Fruit fly (Drosophila melanogaster) whole organism: ENCODE results near the gene CG42450.

ENCODE experiments used
- CG8478 ChIP-seq: fragments of >200 bp; optimal IDR thresholded peaks from 2 replicates; lab custom pipeline; 2018; ENCODE audit warnings: inconsistent platforms
- Dll ChIP-seq: fragments of >200 bp; optimal IDR thresholded peaks from 2 replicates; lab custom pipeline; 2017
- EcR ChIP-seq, 2 experiments: fragments of >200 bp; optimal IDR thresholded peaks; 2 replicates each; lab custom pipeline; 2017; ENCODE audit warnings: missing biosample characterization in 2 of 2, missing genetic modification characterization in 2 of 2, missing genetic modification reagents in 2 of 2
- pan ChIP-seq: fragments of >200 bp; optimal IDR thresholded peaks from 2 replicates; lab custom pipeline; 2017
- psq ChIP-seq: fragments of >200 bp; optimal IDR thresholded peaks from 2 replicates; lab custom pipeline; 2017
- usp ChIP-seq: fragments of >200 bp; optimal IDR thresholded peaks from 2 replicates; lab custom pipeline; 2017; ENCODE audit warnings: missing biosample characterization, missing genetic modification characterization, mixed read lengths

CG42450 gene

DNA sequence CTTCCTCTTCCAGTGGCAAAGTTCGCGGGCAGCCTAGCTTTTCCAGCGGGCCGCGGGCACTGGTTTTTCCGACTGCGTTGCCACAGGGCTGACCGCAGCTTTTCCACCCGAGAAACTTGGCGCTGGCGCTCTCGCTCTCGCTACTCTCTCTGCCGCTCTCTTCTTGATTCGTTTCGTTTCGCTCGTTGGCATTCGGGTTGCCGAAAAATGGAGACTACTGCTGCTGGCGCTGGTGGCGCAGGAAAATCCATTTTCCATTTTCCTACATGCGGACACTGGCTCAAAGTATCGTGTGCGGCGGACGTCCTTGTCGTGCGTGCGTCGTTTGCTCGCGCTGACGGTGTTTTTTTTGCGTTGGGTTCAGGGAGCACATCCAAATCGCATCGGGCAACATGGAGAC, at the start of gene CG42450:
TSS of gene CG42450 (plus strand) at position 249 of the 400 bp plus-strand sequence.
- TF ChIP-seq pan (lab: Kevin White, UChicago): no peak
- TF ChIP-seq psq (lab: Kevin White, UChicago): no peak
- no peak for TF ChIP-seq CG8478
- TF ChIP-seq EcR (GFP tag; optimal IDR thresholded peaks at IDR 0.05; lab: Kevin White, UChicago): no peak
- TF ChIP-seq Dll: no peak
- TF ChIP-seq usp: no peak

DNA sequence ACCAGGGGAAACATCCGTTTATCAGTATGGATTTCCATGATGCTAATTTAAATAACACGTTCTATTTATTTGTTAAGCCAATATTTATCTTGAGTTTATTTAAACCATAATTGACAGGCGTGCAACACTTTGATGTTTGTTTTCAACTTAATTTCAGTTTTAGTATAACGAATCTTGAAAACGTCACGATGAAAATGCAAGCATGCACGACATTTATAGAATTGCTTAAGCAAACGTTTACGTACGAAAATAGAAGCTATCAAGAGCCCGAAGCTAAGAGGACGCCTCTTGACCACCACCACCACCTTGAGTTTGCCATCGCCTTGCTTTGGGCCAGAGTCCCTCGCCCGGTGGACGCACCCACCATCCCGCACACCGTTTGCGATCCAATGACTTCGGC, 41.7 kb upstream of the CG42450 start:
- TF ChIP-seq pan (lab: Kevin White, UChicago) (no peak), psq (lab: Kevin White, UChicago) (no peak), EcR (GFP tag; optimal IDR thresholded peaks at IDR 0.05; lab: Kevin White, UChicago) (no peak), Dll (no peak), CG8478 (no peak)

DNA sequence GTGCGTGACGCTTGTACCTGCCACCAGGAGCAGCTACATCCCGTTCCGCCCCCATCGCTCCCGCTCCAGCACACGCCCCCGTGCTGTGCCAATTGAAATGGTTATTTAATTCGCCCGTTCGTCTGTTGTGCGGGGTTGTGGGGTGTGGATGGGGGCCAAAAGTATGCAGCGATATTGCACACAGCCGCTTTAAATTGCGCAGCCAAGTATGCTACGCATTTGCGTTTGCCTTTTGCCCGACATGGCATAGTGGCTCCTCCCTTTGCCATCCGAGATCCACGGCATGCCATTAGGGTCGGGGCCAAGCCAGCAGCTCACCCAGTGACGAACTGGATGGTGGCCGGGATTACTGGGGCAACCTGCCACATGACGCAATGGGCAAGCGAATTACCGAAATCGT, 41.1 kb upstream of the CG42450 start:
- TF ChIP-seq CG8478: no peak
- TF ChIP-seq usp: no peak
- TF ChIP-seq psq (lab: Kevin White, UChicago): no peak
- TF ChIP-seq EcR (GFP tag; optimal IDR thresholded peaks at IDR 0.05; lab: Kevin White, UChicago): no peak
- TF ChIP-seq Dll: no peak
- no peak for TF ChIP-seq pan (lab: Kevin White, UChicago)

DNA sequence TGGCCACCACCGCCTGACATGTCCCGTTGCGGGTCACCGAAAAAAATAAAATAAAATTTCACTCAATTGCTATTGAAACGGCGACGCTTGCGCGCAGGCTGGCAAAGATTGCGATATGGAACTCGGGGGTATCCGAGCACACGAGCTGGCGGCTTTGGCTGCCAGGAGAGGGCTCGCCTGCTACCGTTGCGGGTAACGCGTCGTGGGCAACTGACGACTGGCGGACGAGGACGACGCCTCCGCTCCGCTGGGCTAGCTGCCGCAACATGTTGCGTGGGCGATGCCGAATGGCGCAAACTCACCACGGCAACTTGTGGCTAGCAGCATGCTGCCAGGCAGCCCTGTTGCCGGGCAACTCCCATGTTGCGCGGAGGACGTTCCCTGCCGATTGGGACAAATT, 39.3 kb upstream of the CG42450 start, which contains the start of gene CCKLR-17D3:
TSS of gene CCKLR-17D3 (minus strand) at position 211 of the 400 bp plus-strand sequence.
- TF ChIP-seq usp (no peak), pan (lab: Kevin White, UChicago) (no peak), psq (lab: Kevin White, UChicago) (no peak), EcR (GFP tag; optimal IDR thresholded peaks at IDR 0.05; lab: Kevin White, UChicago) (no peak), CG8478 (no peak), Dll (no peak)

DNA sequence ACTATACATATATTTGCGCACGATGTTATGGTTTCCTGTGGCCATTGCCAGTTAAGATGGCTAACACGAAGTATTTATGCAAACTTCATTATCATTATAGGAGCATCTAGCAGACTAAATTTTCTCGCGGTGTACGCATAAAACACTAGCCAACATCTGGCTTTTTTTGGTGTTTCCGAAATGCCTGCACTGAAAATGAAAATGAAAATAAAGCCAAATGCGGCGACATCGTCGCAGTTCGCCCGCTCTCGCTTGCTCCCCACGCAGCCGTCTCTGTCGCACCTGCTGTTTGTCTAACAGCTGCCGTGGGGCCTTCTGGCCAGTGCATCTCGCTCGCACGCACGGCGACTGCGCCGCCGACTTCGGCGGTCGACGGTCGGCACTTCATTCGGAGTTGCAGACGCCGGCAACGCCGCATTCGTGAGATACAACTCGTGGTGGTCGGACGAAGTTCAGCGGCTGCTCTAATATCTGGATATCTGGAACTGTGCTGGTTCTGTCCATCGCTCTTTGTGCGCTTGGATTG, 38.2 kb upstream of the CG42450 start, which contains the start of gene CG6891:
TSS of gene CG6891 (plus strand) at position 411 of the 526 bp plus-strand sequence.
- TF ChIP-seq psq (lab: Kevin White, UChicago) (no peak), usp (no peak), Dll (no peak), EcR (GFP tag; optimal IDR thresholded peaks at IDR 0.05; lab: Kevin White, UChicago) (no peak), pan (lab: Kevin White, UChicago) (no peak), CG8478 (no peak)

DNA sequence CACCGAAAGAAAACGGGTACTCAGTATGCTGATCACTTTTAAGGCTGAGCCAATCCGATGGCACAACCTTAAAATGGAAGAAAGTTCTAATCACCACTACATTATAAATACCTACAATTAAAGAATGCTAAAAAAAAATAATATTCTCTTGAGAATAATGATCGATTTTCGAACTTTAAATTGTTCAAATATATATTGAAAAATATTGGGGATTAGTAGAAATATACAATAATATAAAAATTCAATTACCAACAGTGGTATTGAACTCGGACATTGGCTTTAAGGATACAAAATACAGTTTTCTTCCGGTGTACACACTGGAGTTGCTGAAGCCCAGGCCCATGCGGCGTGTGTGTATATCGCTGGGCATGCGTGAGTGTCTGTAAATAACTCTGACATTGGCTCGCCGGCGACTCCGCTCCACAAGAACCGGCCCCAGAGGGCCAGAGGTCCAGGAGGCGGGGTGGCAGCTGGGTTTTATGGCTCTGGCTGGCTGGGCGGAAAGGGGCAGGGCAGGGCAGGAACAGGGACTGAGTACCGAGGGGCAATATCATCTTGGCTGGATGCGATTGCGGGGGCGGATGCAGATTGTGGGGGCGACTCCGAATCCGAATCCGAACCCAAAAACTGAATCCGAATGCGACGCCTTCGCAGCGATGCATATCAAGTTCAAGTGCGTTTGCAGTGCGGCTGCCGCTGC, 37.1 kb upstream of the CG42450 start:
- TF ChIP-seq EcR (GFP tag; optimal IDR thresholded peaks at IDR 0.05; lab: Kevin White, UChicago) (no peak), CG8478 (no peak), usp (no peak), pan (lab: Kevin White, UChicago) (no peak)

DNA sequence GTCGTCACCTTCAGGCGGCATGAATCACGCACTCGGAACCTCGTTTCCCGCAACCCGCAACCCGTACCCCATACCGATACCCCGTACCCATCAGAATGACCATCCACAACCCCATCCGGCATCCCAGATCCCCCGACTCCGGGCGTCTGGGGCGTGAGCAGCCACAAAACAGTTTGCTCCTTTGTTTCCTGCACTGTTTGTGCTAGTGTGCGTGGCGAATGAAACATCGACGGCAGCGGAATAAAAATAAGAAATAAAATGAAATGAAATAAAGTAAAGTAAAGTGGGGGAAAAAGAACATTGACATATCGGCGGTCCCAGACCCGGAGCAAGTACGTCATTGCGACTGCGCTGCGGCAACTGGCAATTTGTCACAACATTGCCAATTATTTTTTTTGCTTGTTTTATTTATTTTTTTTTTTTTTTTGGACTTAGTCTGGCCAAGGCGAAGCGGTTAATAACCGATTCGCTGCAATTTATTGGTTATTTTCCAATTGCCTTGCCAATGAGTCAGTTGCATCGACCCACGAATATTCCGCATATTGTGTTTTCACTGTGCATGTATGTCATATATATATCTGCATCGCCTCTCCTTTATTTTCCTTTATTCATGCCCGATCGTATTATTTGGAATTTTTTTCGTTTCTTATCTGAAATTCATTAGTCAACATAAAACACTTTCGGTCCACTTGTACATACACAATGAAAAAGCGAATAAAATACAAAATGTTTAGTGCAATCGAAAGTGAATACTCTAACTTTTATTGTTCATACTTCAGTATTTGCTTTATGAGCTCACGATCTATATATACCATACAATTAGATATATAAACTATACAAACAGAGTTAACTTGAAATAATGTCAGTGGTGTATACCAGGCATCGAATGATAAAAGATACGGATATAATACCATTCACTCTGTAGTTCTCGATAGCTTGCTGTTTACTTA, 35.8 kb upstream of the CG42450 start:
- TF ChIP-seq usp (no peak), EcR (GFP tag; optimal IDR thresholded peaks at IDR 0.05; lab: Kevin White, UChicago) (peak in 1 of 2 experiments; percentile 23), pan (lab: Kevin White, UChicago) (no peak), psq (lab: Kevin White, UChicago) (no peak)

DNA sequence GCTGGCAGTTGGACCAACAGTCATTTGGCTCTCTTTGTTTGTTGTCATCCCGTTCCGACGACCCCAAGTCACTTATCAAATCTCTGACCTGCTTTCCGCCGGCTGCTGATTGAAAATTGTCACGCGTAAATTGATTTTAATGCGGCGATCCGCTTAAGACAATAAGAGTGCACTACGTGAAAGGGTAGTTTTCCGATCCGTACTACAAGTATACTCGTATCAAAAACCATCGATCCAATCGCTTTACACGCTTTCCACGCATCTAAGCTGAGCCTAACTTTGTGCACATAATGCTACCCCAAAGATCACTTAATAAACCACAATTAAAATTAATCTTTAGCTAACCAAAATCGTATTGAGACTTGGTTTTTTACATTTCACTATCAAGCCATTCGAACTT, 33.4 kb upstream of the CG42450 start:
- TF ChIP-seq EcR (GFP tag; optimal IDR thresholded peaks at IDR 0.05; lab: Kevin White, UChicago) (no peak), CG8478 (no peak), psq (lab: Kevin White, UChicago) (no peak), usp (no peak), pan (lab: Kevin White, UChicago) (no peak), Dll (no peak)

DNA sequence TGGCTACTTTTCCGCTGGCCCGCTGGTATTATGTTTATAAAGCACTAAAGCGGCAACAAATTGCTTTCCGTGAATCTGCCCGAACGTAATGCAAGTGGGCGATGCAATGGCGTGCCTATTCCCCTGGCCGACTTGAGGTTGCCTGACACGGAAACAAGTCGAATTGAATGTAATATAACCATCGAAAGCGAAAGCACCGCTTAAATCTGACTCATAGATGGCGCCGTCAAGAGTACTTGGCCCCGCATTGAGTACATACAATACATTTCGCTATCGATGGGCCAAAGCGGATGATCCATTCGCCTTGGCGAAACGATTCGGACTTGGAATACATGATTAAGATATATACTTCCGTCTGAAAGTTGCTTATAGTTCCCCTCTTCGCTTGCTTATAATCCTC, 32.8 kb upstream of the CG42450 start:
- no peak for TF ChIP-seq EcR (GFP tag; optimal IDR thresholded peaks at IDR 0.05; lab: Kevin White, UChicago)
- no peak for TF ChIP-seq pan (lab: Kevin White, UChicago)

DNA sequence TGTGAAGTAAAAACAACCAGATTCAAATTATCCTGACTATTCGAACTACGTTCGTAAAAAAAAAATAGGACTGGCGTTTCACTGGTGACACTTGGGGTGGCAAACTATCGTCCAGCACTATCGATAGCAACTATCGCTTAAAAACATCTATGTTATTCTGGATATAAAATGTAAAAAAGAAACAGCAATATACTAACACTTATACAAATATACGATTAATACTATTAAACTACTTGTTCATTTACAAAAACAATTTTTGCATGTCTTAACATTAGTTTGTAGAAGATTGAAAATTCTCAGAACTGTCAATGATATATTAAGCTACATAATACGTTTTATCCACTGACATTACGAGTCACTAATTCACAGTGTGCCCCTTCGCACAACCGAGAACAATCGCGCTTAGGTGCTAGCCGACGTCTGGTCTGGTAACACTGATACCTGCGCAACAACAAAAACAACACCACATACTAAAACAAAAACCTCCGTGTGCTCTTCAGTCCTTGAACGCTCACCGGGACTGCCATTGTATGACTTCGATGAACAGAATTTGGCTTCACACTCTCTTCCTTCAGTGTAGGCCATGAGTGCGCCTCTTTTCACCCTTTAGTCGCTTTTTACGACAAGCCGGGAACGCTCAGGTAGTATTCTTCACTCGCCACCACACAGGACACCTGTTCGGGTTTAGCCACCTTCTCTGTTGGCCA, 29.5 kb upstream of the CG42450 start, which contains the start of gene CG18259:
TSS of gene CG18259 (minus strand) at position 78 of the 707 bp plus-strand sequence.
- TF ChIP-seq Dll (no peak), usp (no peak), pan (lab: Kevin White, UChicago) (no peak), EcR (GFP tag; optimal IDR thresholded peaks at IDR 0.05; lab: Kevin White, UChicago) (no peak), psq (lab: Kevin White, UChicago) (no peak), CG8478 (no peak)

DNA sequence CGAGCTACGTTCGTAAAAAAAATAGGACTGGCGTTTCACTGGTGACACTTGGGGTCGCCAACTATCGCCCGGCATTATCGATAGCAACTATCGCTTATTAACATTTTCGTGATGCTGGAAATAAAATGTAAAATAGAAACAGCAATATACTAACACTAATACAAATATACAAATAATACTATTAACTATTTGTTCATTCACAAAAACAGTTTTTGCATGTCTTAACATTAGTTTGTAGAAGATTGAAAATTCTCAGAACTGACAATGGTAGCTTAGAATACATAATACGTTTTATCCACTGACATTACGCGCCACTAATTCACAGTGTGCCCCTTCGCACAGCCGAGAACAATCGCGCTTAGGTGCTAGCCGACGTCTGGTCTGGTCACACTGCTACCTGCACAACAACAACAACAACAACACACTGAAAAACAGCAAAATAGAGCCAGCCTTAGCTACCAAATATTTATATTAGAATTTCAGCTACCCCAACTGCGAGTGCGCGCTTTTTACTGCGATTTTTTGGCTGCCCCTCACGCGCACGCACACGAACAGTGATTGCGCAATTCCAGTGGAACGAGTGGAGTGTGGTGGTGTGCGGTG, 24.9 kb upstream of the CG42450 start, which contains the start of the genes CG6961 and S6KL:
TSS of gene CG6961 (minus strand) at position 68 of the 603 bp plus-strand sequence.
TSS of gene S6KL (plus strand) at position 322 of the 603 bp plus-strand sequence.
- TF ChIP-seq usp (no peak), EcR (GFP tag; optimal IDR thresholded peaks at IDR 0.05; lab: Kevin White, UChicago) (no peak), CG8478 (no peak), pan (lab: Kevin White, UChicago) (no peak), Dll (no peak), psq (lab: Kevin White, UChicago) (no peak)
